Fruit fly (Drosophila melanogaster) whole organism, embryonic: Measurements from ENCODE around the gene Tsf2.

ENCODE experiments used
- Aef1 ChIP-seq: fragments of 200-800 bp; sonication (Bioruptor generic); IDR thresholded peaks from 3 replicates; pipeline ENCODE4 v1.3.6; 2022; ENCODE audit warnings: missing biosample characterization, missing genetic modification characterization
- BEAF-32 ChIP-seq: fragments of 200-800 bp; sonication (Bioruptor generic); optimal IDR thresholded peaks from 3 replicates; lab custom pipeline; 2017; ENCODE audit warnings: missing biosample characterization, missing genetic modification characterization, mild to moderate bottlenecking, moderate library complexity, missing genetic modification reagents
- CG10147 ChIP-seq: fragments of 200-800 bp; sonication (Bioruptor generic); optimal IDR thresholded peaks from 2 replicates; lab custom pipeline; 2019; ENCODE audit warnings: missing biosample characterization, mild to moderate bottlenecking, missing genetic modification characterization, moderate library complexity
- CG1024 ChIP-seq: fragments of 200-800 bp; sonication (Bioruptor generic); IDR thresholded peaks from 2 replicates; pipeline ENCODE4 v1.3.6; 2022; ENCODE audit warnings: missing biosample characterization, missing genetic modification characterization
- CG10431 ChIP-seq: fragments of 200-800 bp; sonication (Bioruptor generic); optimal IDR thresholded peaks from 3 replicates; lab custom pipeline; 2018; ENCODE audit warnings: missing biosample characterization, mild to moderate bottlenecking, missing genetic modification characterization
- CG11085 ChIP-seq: fragments of 200-800 bp; sonication (Bioruptor generic); IDR thresholded peaks from 2 replicates; pipeline ENCODE4 v1.3.6; 2022; ENCODE audit warnings: missing biosample characterization, missing genetic modification characterization
- CG11560 ChIP-seq: fragments of 200-800 bp; sonication (Bioruptor generic); IDR thresholded peaks from 3 replicates; pipeline ENCODE4 v1.3.6; 2022; ENCODE audit warnings: missing biosample characterization, missing genetic modification characterization
- CG12769 ChIP-seq: fragments of 200-800 bp; sonication (Bioruptor generic); optimal IDR thresholded peaks from 2 replicates; lab custom pipeline; 2019; ENCODE audit warnings: missing biosample characterization, mild to moderate bottlenecking, missing genetic modification characterization, moderate library complexity
- CG13624 ChIP-seq: fragments of 200-800 bp; sonication (Bioruptor generic); optimal IDR thresholded peaks from 2 replicates; lab custom pipeline; 2016; ENCODE audit warnings: missing biosample characterization, missing genetic modification characterization
- CG15011 ChIP-seq: fragments of 200-800 bp; sonication (Bioruptor generic); optimal IDR thresholded peaks from 3 replicates; lab custom pipeline; 2018; ENCODE audit warnings: missing biosample characterization, mild to moderate bottlenecking, missing genetic modification characterization
- CG15269 ChIP-seq: fragments of 200-800 bp; sonication (Bioruptor generic); optimal IDR thresholded peaks from 2 replicates; lab custom pipeline; 2018; ENCODE audit warnings: missing biosample characterization, mild to moderate bottlenecking, missing genetic modification characterization, moderate library complexity
- CG16815 ChIP-seq: fragments of 200-800 bp; sonication (Bioruptor generic); optimal IDR thresholded peaks from 3 replicates; lab custom pipeline; 2017; ENCODE audit warnings: missing biosample characterization, mild to moderate bottlenecking, missing genetic modification characterization
- CG17359 ChIP-seq: fragments of 200-800 bp; sonication (Bioruptor generic); optimal IDR thresholded peaks from 3 replicates; lab custom pipeline; 2018; ENCODE audit warnings: missing biosample characterization, mild to moderate bottlenecking, missing genetic modification characterization, moderate library complexity
- CG17912 ChIP-seq: fragments of 200-800 bp; sonication (Bioruptor generic); optimal IDR thresholded peaks from 2 replicates; lab custom pipeline; 2018; ENCODE audit warnings: missing biosample characterization, mild to moderate bottlenecking, missing genetic modification characterization
- CG2199 ChIP-seq: fragments of 200-800 bp; sonication (Bioruptor generic); IDR thresholded peaks from 3 replicates; pipeline ENCODE4 v1.3.6; 2022; ENCODE audit warnings: missing biosample characterization, missing genetic modification characterization
- CG2712 ChIP-seq: fragments of 200-800 bp; optimal IDR thresholded peaks from 3 replicates; lab custom pipeline; 2019; ENCODE audit warnings: missing biosample characterization, mild to moderate bottlenecking, missing genetic modification characterization, moderate library complexity
- CG2889 ChIP-seq: fragments of 200-800 bp; sonication (Bioruptor generic); IDR thresholded peaks from 3 replicates; pipeline ENCODE4 v1.3.6; 2022; ENCODE audit warnings: missing biosample characterization, missing genetic modification characterization
- CG31388 ChIP-seq: fragments of 200-800 bp; sonication (Bioruptor generic); optimal IDR thresholded peaks from 2 replicates; lab custom pipeline; 2016; ENCODE audit warnings: missing biosample characterization, missing genetic modification characterization
- CG3163 ChIP-seq: fragments of 200-800 bp; sonication (Bioruptor generic); optimal IDR thresholded peaks from 3 replicates; lab custom pipeline; 2016; ENCODE audit warnings: missing biosample characterization, missing genetic modification characterization
- CG32532 ChIP-seq: fragments of 200-800 bp; sonication (Bioruptor generic); IDR thresholded peaks from 2 replicates; pipeline ENCODE4 v1.3.6; 2022; ENCODE audit warnings: missing biosample characterization, missing genetic modification characterization
- CG3281 ChIP-seq: fragments of 200-800 bp; sonication (Bioruptor generic); optimal IDR thresholded peaks from 3 replicates; lab custom pipeline; 2017; ENCODE audit warnings: missing biosample characterization, mild to moderate bottlenecking, missing genetic modification characterization
- CG34224 ChIP-seq: fragments of 200-800 bp; sonication (Bioruptor generic); IDR thresholded peaks from 3 replicates; pipeline ENCODE4 v1.3.6; 2022; ENCODE audit warnings: missing biosample characterization, missing genetic modification characterization; ENCODE audit not compliant: partially characterized antibody
- CG4707 ChIP-seq: fragments of 200-800 bp; sonication (Bioruptor generic); optimal IDR thresholded peaks from 2 replicates; lab custom pipeline; 2018; ENCODE audit warnings: missing biosample characterization, mild to moderate bottlenecking, missing genetic modification characterization, moderate library complexity
- CG4854 ChIP-seq: fragments of 200-800 bp; sonication (Bioruptor generic); optimal IDR thresholded peaks from 2 replicates; lab custom pipeline; 2016; ENCODE audit warnings: missing biosample characterization, missing genetic modification characterization, inconsistent platforms
- CG6654 ChIP-seq: fragments of 200-800 bp; sonication (Bioruptor generic); optimal IDR thresholded peaks from 2 replicates; lab custom pipeline; 2017; ENCODE audit warnings: missing biosample characterization, mild to moderate bottlenecking, missing genetic modification characterization
- CG6683 ChIP-seq: fragments of 200-800 bp; sonication (Bioruptor generic); optimal IDR thresholded peaks from 2 replicates; lab custom pipeline; 2017; ENCODE audit warnings: missing biosample characterization, mild to moderate bottlenecking, missing genetic modification characterization, missing genetic modification reagents
- CG7556 ChIP-seq: fragments of 200-800 bp; sonication (Bioruptor generic); optimal IDR thresholded peaks from 2 replicates; lab custom pipeline; 2017; ENCODE audit warnings: missing biosample characterization, mild to moderate bottlenecking, missing genetic modification characterization
- CkIIα-i1 ChIP-seq: fragments of 200-800 bp; sonication (Bioruptor generic); IDR thresholded peaks from 2 replicates; pipeline ENCODE4 v1.3.6; 2022; ENCODE audit warnings: missing biosample characterization, missing genetic modification characterization
- Dip2 ChIP-seq: fragments of 200-800 bp; sonication (Bioruptor generic); IDR thresholded peaks from 2 replicates; pipeline ENCODE4 v1.3.6; 2022; ENCODE audit warnings: missing biosample characterization, missing genetic modification characterization
- Hey ChIP-seq: fragments of 200-800 bp; sonication (Bioruptor generic); optimal IDR thresholded peaks from 3 replicates; lab custom pipeline; 2018; ENCODE audit warnings: missing biosample characterization, mild to moderate bottlenecking, missing genetic modification characterization
- Max ChIP-seq: fragments of 200-800 bp; sonication (Bioruptor generic); optimal IDR thresholded peaks from 2 replicates; lab custom pipeline; 2016; ENCODE audit warnings: missing biosample characterization, mild to moderate bottlenecking, missing genetic modification characterization
- Med ChIP-seq: fragments of 200-800 bp; sonication (Bioruptor generic); peaks from one replicate; lab custom pipeline; 2016; ENCODE audit warnings: missing biosample characterization, missing genetic modification characterization, mild to moderate bottlenecking, inconsistent platforms, moderate library complexity
- Rfx ChIP-seq: fragments of 200-800 bp; sonication (Bioruptor generic); IDR thresholded peaks from 2 replicates; pipeline ENCODE4 v1.3.6; 2022; ENCODE audit warnings: missing biosample characterization, missing genetic modification characterization
- Taf1 ChIP-seq: fragments of 200-800 bp; sonication (Bioruptor generic); IDR thresholded peaks from 2 replicates; pipeline ENCODE4 v1.3.6; 2022; ENCODE audit warnings: missing biosample characterization, missing genetic modification characterization
- ab ChIP-seq: fragments of 200-800 bp; sonication (Bioruptor generic); optimal IDR thresholded peaks from 2 replicates; lab custom pipeline; 2016; ENCODE audit warnings: missing biosample characterization, missing genetic modification characterization
- cas ChIP-seq: fragments of 200-800 bp; sonication (Bioruptor generic); IDR thresholded peaks from 2 replicates; pipeline ENCODE4 v1.3.6; 2022; ENCODE audit warnings: missing biosample characterization, missing genetic modification characterization
- cato ChIP-seq: fragments of 200-800 bp; sonication (Bioruptor generic); optimal IDR thresholded peaks from 2 replicates; lab custom pipeline; 2016; ENCODE audit warnings: missing biosample characterization, missing genetic modification characterization, borderline replicate concordance
- cg ChIP-seq: fragments of 200-800 bp; sonication (Bioruptor generic); optimal IDR thresholded peaks from 3 replicates; lab custom pipeline; 2019; ENCODE audit warnings: missing biosample characterization, mild to moderate bottlenecking, missing genetic modification characterization, moderate library complexity
- chinmo ChIP-seq: fragments of 200-800 bp; sonication (Bioruptor generic); IDR thresholded peaks from 4 replicates; pipeline ENCODE4 v1.3.6; 2022; ENCODE audit warnings: missing biosample characterization, missing genetic modification characterization; ENCODE audit not compliant: partially characterized antibody
- insv ChIP-seq, 2 experiments: fragments of 200-800 bp; sonication (Bioruptor generic); optimal IDR thresholded peaks; 3 replicates each; lab custom pipeline; 2016 to 2018; ENCODE audit warnings: missing biosample characterization in 2 of 2, missing genetic modification characterization in 2 of 2
- lab ChIP-seq: fragments of 200-800 bp; sonication (Bioruptor generic); optimal IDR thresholded peaks from 3 replicates; lab custom pipeline; 2017; ENCODE audit warnings: missing biosample characterization, missing genetic modification characterization, mild to moderate bottlenecking, moderate library complexity, missing genetic modification reagents
- luna ChIP-seq: fragments of 200-800 bp; sonication (Bioruptor generic); optimal IDR thresholded peaks from 2 replicates; lab custom pipeline; 2016; ENCODE audit warnings: missing biosample characterization, missing genetic modification characterization
- nerfin-1 ChIP-seq: fragments of 200-800 bp; sonication (Bioruptor generic); optimal IDR thresholded peaks from 3 replicates; lab custom pipeline; 2019; ENCODE audit warnings: missing biosample characterization, mild to moderate bottlenecking, missing genetic modification characterization, moderate library complexity
- p53 ChIP-seq: fragments of 200-800 bp; sonication (Bioruptor generic); optimal IDR thresholded peaks from 2 replicates; lab custom pipeline; 2016; ENCODE audit warnings: missing biosample characterization, missing genetic modification characterization
- peb ChIP-seq: fragments of 200-800 bp; sonication (Bioruptor generic); IDR thresholded peaks from 2 replicates; pipeline ENCODE4 v1.3.6; 2022; ENCODE audit warnings: missing biosample characterization, missing genetic modification characterization
- pfk ChIP-seq: fragments of 200-800 bp; sonication (Bioruptor generic); optimal IDR thresholded peaks from 2 replicates; lab custom pipeline; 2018; ENCODE audit warnings: missing biosample characterization, mild to moderate bottlenecking, missing genetic modification characterization, moderate library complexity
- tna ChIP-seq: fragments of 200-800 bp; sonication (Bioruptor generic); IDR thresholded peaks from 2 replicates; pipeline ENCODE4 v1.3.6; 2022; ENCODE audit warnings: missing biosample characterization, missing genetic modification characterization; ENCODE audit not compliant: partially characterized antibody
- unc-4 ChIP-seq: fragments of 200-800 bp; sonication (Bioruptor generic); IDR thresholded peaks from 2 replicates; pipeline ENCODE4 v1.3.6; 2022; ENCODE audit warnings: missing biosample characterization, missing genetic modification characterization; ENCODE audit not compliant: partially characterized antibody
- vvl ChIP-seq: fragments of 200-800 bp; sonication (Bioruptor generic); IDR thresholded peaks from 2 replicates; pipeline ENCODE4 v1.3.6; 2022; ENCODE audit warnings: missing biosample characterization, missing genetic modification characterization

Tsf2 gene

DNA sequence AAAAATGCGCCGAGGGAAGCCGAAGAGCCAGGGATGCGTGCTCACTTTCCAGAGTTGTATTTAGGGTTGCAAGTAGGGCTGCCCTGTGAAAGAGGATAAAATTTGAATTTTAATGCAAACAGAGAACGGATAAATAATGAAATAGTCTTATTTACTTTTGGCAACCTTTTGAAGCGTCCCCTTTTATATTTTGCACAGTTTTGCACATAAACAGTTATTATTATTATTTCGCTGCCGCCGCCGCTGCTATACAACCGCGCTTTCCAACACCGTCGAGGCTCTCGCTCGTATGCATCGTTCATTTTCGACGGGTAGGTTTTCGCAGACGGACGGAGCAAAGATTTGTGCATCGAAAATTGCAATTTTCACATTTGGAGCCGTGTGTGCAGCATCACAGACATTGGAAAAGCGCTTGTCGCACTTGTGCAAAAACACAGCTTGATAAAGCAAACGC is 18.7 kb downstream of the Tsf2 start, which contains the start of the genes sti and tral (continued):
- peak in 1 of 2 experiments; percentile 74 for TF ChIP-seq insv (GFP tag; optimal IDR thresholded peaks at IDR 0.05; lab: Kevin White, UChicago)
- 0 out of 4 replicates have a peak, but pooled peaks have one; percentile 16 for TF ChIP-seq chinmo (GFP tag; lab: Robert Waterston, UW)
- peak; percentile 58 for TF ChIP-seq BEAF-32 (GFP tag; lab: Kevin White, UChicago)
- peak; percentile 89 for TF ChIP-seq cato (GFP tag; lab: Kevin White, UChicago)
- peak; percentile 73 for TF ChIP-seq Taf1 (GFP tag; lab: Robert Waterston, UW)
- TF ChIP-seq Dip2 (GFP tag; lab: Robert Waterston, UW), result no peak
- peak; percentile 86 for TF ChIP-seq CG17359 (tag; lab: Kevin White, UChicago)
- no peak for TF ChIP-seq CkIIα-i1 (GFP tag; lab: Robert Waterston, UW)
- no peak for TF ChIP-seq cg (GFP tag; lab: Kevin White, UChicago)
- peak; percentile 92 for TF ChIP-seq Rfx (GFP tag; lab: Robert Waterston, UW)
- peak; percentile 40; the same call in 1 of the 2 replicates for TF ChIP-seq CG1024 (GFP tag; lab: Robert Waterston, UW)
- TF ChIP-seq peb (GFP tag; lab: Robert Waterston, UW), result peak; percentile 53; the same call in 1 of the 2 replicates
- peak; percentile 97 for TF ChIP-seq CG3281
- TF ChIP-seq CG11560 (tag; lab: Robert Waterston, UW), result peak; percentile 81
- peak; percentile 70 for TF ChIP-seq CG15011 (GFP tag; lab: Kevin White, UChicago)
- peak; percentile 64 for TF ChIP-seq CG6683
- peak; percentile 96 for TF ChIP-seq CG13624 (GFP tag; lab: Kevin White, UChicago)
- TF ChIP-seq Hey (tag; lab: Kevin White, UChicago), result peak; percentile 58
- TF ChIP-seq cas (GFP tag; lab: Robert Waterston, UW), result peak; percentile 81; the same call in 1 of the 2 replicates
- peak; percentile 82 for TF ChIP-seq CG3163 (GFP tag; lab: Kevin White, UChicago)
- TF ChIP-seq CG15269 (tag; lab: Kevin White, UChicago), result peak; percentile 80
- peak; percentile 41 for TF ChIP-seq CG4707 (GFP tag; lab: Kevin White, UChicago)
- peak; percentile 93 for TF ChIP-seq lab (GFP tag; lab: Kevin White, UChicago)
- peak; percentile 82 for TF ChIP-seq CG10147 (GFP tag; lab: Kevin White, UChicago)
- TF ChIP-seq Max, result peak; percentile 88
- TF ChIP-seq pfk (GFP tag; lab: Kevin White, UChicago), result peak; percentile 54
- TF ChIP-seq Aef1 (GFP tag; lab: Robert Waterston, UW), result peak; percentile 84
- TF ChIP-seq CG6654 (GFP tag; lab: Kevin White, UChicago), result peak; percentile 52
- TF ChIP-seq CG16815 (GFP tag; lab: Kevin White, UChicago), result peak; percentile 81
- peak; percentile 87 for TF ChIP-seq CG12769 (tag; lab: Kevin White, UChicago)
- peak; percentile 86 for TF ChIP-seq CG31388 (GFP tag; lab: Kevin White, UChicago)
- TF ChIP-seq CG7556, result peak; percentile 67
- peak; percentile 84 for TF ChIP-seq CG2712 (tag; lab: Kevin White, UChicago)
- TF ChIP-seq Med (GFP tag; lab: Kevin White, UChicago), result peak; percentile 99
- peak; percentile 88 for TF ChIP-seq luna
- no peak for TF ChIP-seq CG2199 (GFP tag; lab: Robert Waterston, UW)
- TF ChIP-seq CG17912 (GFP tag; lab: Kevin White, UChicago), result peak; percentile 69
- TF ChIP-seq vvl (GFP tag; lab: Robert Waterston, UW), result peak; percentile 92
- peak; percentile 81 for TF ChIP-seq nerfin-1 (tag; lab: Kevin White, UChicago)
- TF ChIP-seq CG32532 (GFP tag; lab: Robert Waterston, UW), result peak; percentile 89
- TF ChIP-seq tna, result no peak
- peak; percentile 88 for TF ChIP-seq p53 (GFP tag; lab: Kevin White, UChicago)
- TF ChIP-seq unc-4, result peak; percentile 21; the same call in 1 of the 2 replicates
- TF ChIP-seq CG10431 (GFP tag; lab: Kevin White, UChicago), result peak; percentile 67
- peak; percentile 88 for TF ChIP-seq CG4854 (GFP tag; lab: Kevin White, UChicago)
- peak; percentile 81 for TF ChIP-seq CG11085
- peak; percentile 83 for TF ChIP-seq ab (GFP tag; lab: Kevin White, UChicago)
- 0 out of 3 replicates have a peak, but pooled peaks have one; percentile 15 for TF ChIP-seq CG34224 (GFP tag; lab: Robert Waterston, UW)
- TF ChIP-seq CG2889, result peak; percentile 78
